Fruit fly (Drosophila melanogaster): ENCODE measurements around the gene CG15754.

CG15754 gene

dm6 chrX:13539448-13539847 is 11.6 kb downstream of the CG15754 start:
- TF ChIP-seq CG7045 (GFP tag; optimal IDR thresholded peaks at IDR 0.05) (no peak), ovo (GFP tag; optimal IDR thresholded peaks at IDR 0.05) (no peak), CG5204 (GFP tag; optimal IDR thresholded peaks at IDR 0.05) (no peak), CG12768 (GFP tag; optimal IDR thresholded peaks at IDR 0.05) (no peak), CG14711 (tag; optimal IDR thresholded peaks at IDR 0.05) (no peak), tj (GFP tag; optimal IDR thresholded peaks at IDR 0.05) (no peak), Clk (GFP tag; optimal IDR thresholded peaks at IDR 0.05) (no peak), Crg-1 (GFP tag; optimal IDR thresholded peaks at IDR 0.05) (no peak)

dm6 chrX:13540920-13541605 is 13.3 kb downstream of the CG15754 start:
- TF ChIP-seq Hr96 (GFP tag; optimal IDR thresholded peaks at IDR 0.05) (no peak), CG1620 (GFP tag; optimal IDR thresholded peaks at IDR 0.05) (no peak), CG33017 (tag; optimal IDR thresholded peaks at IDR 0.05) (no peak), CG5204 (GFP tag; optimal IDR thresholded peaks at IDR 0.05) (no peak), toe (GFP tag; optimal IDR thresholded peaks at IDR 0.05) (no peak)

DNA sequence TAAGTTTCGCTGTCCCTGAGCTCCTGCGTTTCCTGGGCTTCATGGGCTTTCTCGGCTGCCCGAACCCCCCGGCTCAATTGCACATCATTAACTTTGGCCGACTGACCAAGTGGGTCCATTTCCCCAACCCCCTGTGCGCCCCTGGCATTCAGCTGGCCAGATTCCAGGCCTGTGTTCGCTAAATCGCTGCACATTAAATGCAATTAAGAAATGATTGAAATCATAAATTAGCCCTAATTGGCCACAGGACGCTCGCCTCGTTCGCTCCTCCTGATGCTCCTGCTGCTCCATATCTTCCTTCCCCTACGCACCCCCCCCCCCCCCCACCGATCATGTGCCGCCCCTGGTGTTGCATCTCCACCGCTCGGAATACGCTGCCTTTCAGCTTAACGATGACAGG is 14.3 kb downstream of the CG15754 start:
- no peak for TF ChIP-seq Hr96 (GFP tag; optimal IDR thresholded peaks at IDR 0.05)
- no peak for TF ChIP-seq CG33017 (tag; optimal IDR thresholded peaks at IDR 0.05)
- no peak for TF ChIP-seq cnc (optimal IDR thresholded peaks at IDR 0.05)

- no peak for TF ChIP-seq bab1 (GFP tag; optimal IDR thresholded peaks at IDR 0.05)
- TF ChIP-seq ovo (GFP tag; optimal IDR thresholded peaks at IDR 0.05), result no peak
- no peak for TF ChIP-seq Crg-1 (GFP tag; optimal IDR thresholded peaks at IDR 0.05)
- TF ChIP-seq CG12768 (GFP tag; optimal IDR thresholded peaks at IDR 0.05), result no peak
- no peak for TF ChIP-seq pad (GFP tag; optimal IDR thresholded peaks at IDR 0.05)
- TF ChIP-seq CG5204 (GFP tag; optimal IDR thresholded peaks at IDR 0.05), result no peak
- TF ChIP-seq CG11617 (GFP tag; optimal IDR thresholded peaks at IDR 0.05), result no peak
- TF ChIP-seq Mnt (GFP tag; optimal IDR thresholded peaks at IDR 0.05), result no peak
- no peak for TF ChIP-seq cic (GFP tag; optimal IDR thresholded peaks at IDR 0.05)
- TF ChIP-seq CG7045 (GFP tag; optimal IDR thresholded peaks at IDR 0.05), result no peak
- TF ChIP-seq kay (GFP tag; ENCODE audit: borderline replicate concordance), result no peak
- no peak for TF ChIP-seq tj (GFP tag; optimal IDR thresholded peaks at IDR 0.05)
- no peak for TF ChIP-seq CG1620 (GFP tag; optimal IDR thresholded peaks at IDR 0.05)
- no peak for TF ChIP-seq Hr96 (GFP tag; optimal IDR thresholded peaks at IDR 0.05)
These were observed 15.5 kb downstream of the CG15754 start, which contains the start of gene Cpr12A for dm6 chrX:13543343-13543742. TSS of gene Cpr12A (plus strand) at chrX:13543643.

- no peak for TF ChIP-seq ovo (GFP tag; optimal IDR thresholded peaks at IDR 0.05)
- no peak for TF ChIP-seq Clk (GFP tag; optimal IDR thresholded peaks at IDR 0.05)
- no peak for TF ChIP-seq bab1 (GFP tag; optimal IDR thresholded peaks at IDR 0.05)
- TF ChIP-seq tj (GFP tag; optimal IDR thresholded peaks at IDR 0.05), result no peak
- TF ChIP-seq Mnt (GFP tag; optimal IDR thresholded peaks at IDR 0.05), result no peak
- no peak for TF ChIP-seq Crg-1 (GFP tag; optimal IDR thresholded peaks at IDR 0.05)
- no peak for TF ChIP-seq CG33017 (tag; optimal IDR thresholded peaks at IDR 0.05)
These were observed 27.9 kb downstream of the CG15754 start, which contains the start of gene CG11816 for dm6 chrX:13555700-13556099. TSS of gene CG11816 (minus strand) at chrX:13555800.

DNA sequence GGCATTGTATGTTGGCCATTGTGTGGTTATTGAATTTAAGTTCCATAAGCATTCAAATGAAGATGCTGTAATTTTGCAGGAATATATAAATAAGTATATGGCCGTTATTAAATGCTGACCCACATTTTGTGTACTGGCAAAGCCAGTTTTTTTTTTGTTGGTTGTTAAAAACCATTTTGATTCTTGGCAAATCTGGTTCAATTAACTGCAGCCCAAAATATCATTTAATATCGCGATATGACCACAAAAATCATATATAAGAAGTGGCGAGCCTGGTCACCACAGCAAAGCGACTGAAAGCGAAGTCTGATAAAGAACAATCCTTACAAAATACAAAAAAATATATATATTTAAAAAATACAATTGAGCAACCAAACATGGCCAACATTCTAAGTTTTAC is 28.4 kb downstream of the CG15754 start, which contains the start of gene CG32631:
TSS of gene CG32631 (plus strand) at position 301 of the 400 bp plus-strand sequence.
- TF ChIP-seq CG12768 (GFP tag; optimal IDR thresholded peaks at IDR 0.05), result no peak
- no peak for TF ChIP-seq tj (GFP tag; optimal IDR thresholded peaks at IDR 0.05)
- no peak for TF ChIP-seq Crg-1 (GFP tag; optimal IDR thresholded peaks at IDR 0.05)
- TF ChIP-seq Hr96 (GFP tag; optimal IDR thresholded peaks at IDR 0.05), result no peak
- TF ChIP-seq kay (GFP tag; ENCODE audit: borderline replicate concordance), result no peak
- no peak for TF ChIP-seq CG33017 (tag; optimal IDR thresholded peaks at IDR 0.05)
- no peak for TF ChIP-seq ovo (GFP tag; optimal IDR thresholded peaks at IDR 0.05)
- no peak for TF ChIP-seq cic (GFP tag; optimal IDR thresholded peaks at IDR 0.05)
- TF ChIP-seq cnc (optimal IDR thresholded peaks at IDR 0.05), result no peak
- TF ChIP-seq CG5204 (GFP tag; optimal IDR thresholded peaks at IDR 0.05), result no peak
- TF ChIP-seq CG1620 (GFP tag; optimal IDR thresholded peaks at IDR 0.05), result no peak
- no peak for TF ChIP-seq CG7045 (GFP tag; optimal IDR thresholded peaks at IDR 0.05)
- no peak for TF ChIP-seq CG14711 (tag; optimal IDR thresholded peaks at IDR 0.05)
- TF ChIP-seq pad (GFP tag; optimal IDR thresholded peaks at IDR 0.05), result no peak
- no peak for TF ChIP-seq Mnt (GFP tag; optimal IDR thresholded peaks at IDR 0.05)
- TF ChIP-seq CG7101 (tag; optimal IDR thresholded peaks at IDR 0.05), result no peak

- TF ChIP-seq cnc (optimal IDR thresholded peaks at IDR 0.05), result no peak
These were observed 33.6 kb downstream of the CG15754 start, which contains the start of gene CG32633 for dm6 chrX:13561371-13561770. TSS of gene CG32633 (plus strand) at chrX:13561671.

DNA sequence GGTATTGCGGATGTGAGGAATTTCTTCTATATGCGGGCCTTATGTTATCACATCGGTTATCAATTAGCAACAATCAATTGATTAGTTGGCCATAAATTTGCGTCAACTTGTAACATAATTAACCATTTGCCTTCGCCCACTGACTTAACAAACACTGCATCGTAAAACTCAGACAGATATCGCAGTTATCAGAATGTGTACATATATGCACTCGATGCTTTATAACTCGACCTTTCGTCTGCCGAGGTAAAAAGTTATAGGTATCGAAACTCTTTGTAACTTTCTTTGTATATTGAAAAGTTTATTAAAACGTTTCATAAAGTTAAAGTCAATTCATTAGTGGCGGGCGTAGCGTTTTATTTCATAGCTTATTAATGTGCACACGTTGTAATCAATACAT is 35.2 kb downstream of the CG15754 start:
- no peak for TF ChIP-seq CG7045 (GFP tag; optimal IDR thresholded peaks at IDR 0.05)
- peak; percentile 54 for TF ChIP-seq kay (GFP tag; ENCODE audit: borderline replicate concordance)
- no peak for TF ChIP-seq Crg-1 (GFP tag; optimal IDR thresholded peaks at IDR 0.05)

Data from whole organism, adult.